Worm (Caenorhabditis elegans): ENCODE data around the gene gpcp-1.

gpcp-1 gene

ce11 chrX:3116033-3116876, 5.8 kb upstream of the gpcp-1 start, which contains the start of gene mai-1 (continued):
- TF ChIP-seq mxl-3 (GFP tag; optimal IDR thresholded peaks at IDR 0.05), result no peak
- TF ChIP-seq lim-7 (GFP tag; IDR thresholded peaks at IDR 0.05), result 0 out of 2 replicates have a peak, but pooled peaks have one; percentile 23
- peak; percentile 29 for TF ChIP-seq pqm-1 (tag; optimal IDR thresholded peaks at IDR 0.05)
- TF ChIP-seq snpc-1.2 (GFP tag; IDR thresholded peaks at IDR 0.05), result peak; percentile 42; the same call in 1 of the 2 replicates
- TF ChIP-seq mdt-29 (GFP tag; IDR thresholded peaks at IDR 0.05), result peak; percentile 7; the same call in 1 of the 2 replicates
- TF ChIP-seq spr-3 (GFP tag; optimal IDR thresholded peaks at IDR 0.05), result peak; percentile 37
- no peak for TF ChIP-seq dmd-8 (GFP tag; IDR thresholded peaks at IDR 0.05)
- TF ChIP-seq set-16 (GFP tag; IDR thresholded peaks at IDR 0.05), result peak; percentile 89
- TF ChIP-seq hmg-1.1 (GFP tag; IDR thresholded peaks at IDR 0.05), result peak; percentile 88
- TF ChIP-seq nhr-48 (tag; optimal IDR thresholded peaks at IDR 0.05), result peak; percentile 47
- no peak for TF ChIP-seq nhr-111 (GFP tag; optimal IDR thresholded peaks at IDR 0.05)
- peak; percentile 100 for TF ChIP-seq aha-1 (tag)
- TF ChIP-seq nhr-42 (GFP tag; IDR thresholded peaks at IDR 0.05), result 0 out of 2 replicates have a peak, but pooled peaks have one; percentile 53
- 0 out of 2 replicates have a peak, but pooled peaks have one; percentile 40 for TF ChIP-seq Y75B8A.6 (GFP tag; IDR thresholded peaks at IDR 0.05)
- peak; percentile 81 for TF ChIP-seq egl-43 (GFP tag; IDR thresholded peaks at IDR 0.05)

ce11 chrX:3115134-3116032, 5.0 kb upstream of the gpcp-1 start:
- TF ChIP-seq pha-4 (GFP tag; IDR thresholded peaks at IDR 0.05) (no peak; the same call in 1 of the 2 replicates), pha-4 (tag; optimal IDR thresholded peaks at IDR 0.05) (peak; percentile 46), spr-1 (tag; optimal IDR thresholded peaks at IDR 0.05) (no peak), snpc-1.2 (GFP tag; IDR thresholded peaks at IDR 0.05) (no peak), nhr-102 (tag; optimal IDR thresholded peaks at IDR 0.05) (peak; percentile 35), fkh-10 (GFP tag; optimal IDR thresholded peaks at IDR 0.05) (no peak), daf-8 (GFP tag; IDR thresholded peaks at IDR 0.05) (no peak), nhr-48 (tag; optimal IDR thresholded peaks at IDR 0.05) (peak; percentile 13), unc-39 (tag; optimal IDR thresholded peaks at IDR 0.05) (no peak), madf-5 (GFP tag; IDR thresholded peaks at IDR 0.05) (no peak), lsy-2 (tag; optimal IDR thresholded peaks at IDR 0.05) (peak in 1 of 2 experiments; percentile 14), F37D6.2 (tag; optimal IDR thresholded peaks at IDR 0.05) (no peak), nhr-11 (tag; optimal IDR thresholded peaks at IDR 0.05) (peak; percentile 48), ces-1 (GFP tag; optimal IDR thresholded peaks at IDR 0.05) (no peak), duxl-1 (tag; optimal IDR thresholded peaks at IDR 0.05; ENCODE audit: poor library complexity) (no peak), lin-1 (GFP tag; IDR thresholded peaks at IDR 0.05) (0 out of 2 replicates have a peak, but pooled peaks have one; percentile 56), mep-1 (tag; optimal IDR thresholded peaks at IDR 0.05) (no peak), mdt-29 (GFP tag; IDR thresholded peaks at IDR 0.05) (peak; percentile 21; the same call in 1 of the 2 replicates), ama-1 (optimal IDR thresholded peaks at IDR 0.05) (peak; percentile 85), ztf-7 (tag; optimal IDR thresholded peaks at IDR 0.05) (no peak), T26A8.4 (GFP tag; IDR thresholded peaks at IDR 0.05) (no peak; the same call in 1 of the 2 replicates), nhr-6 (tag; optimal IDR thresholded peaks at IDR 0.05) (no peak), snpc-4 (tag; optimal IDR thresholded peaks at IDR 0.05) (no peak), ceh-82 (tag; optimal IDR thresholded peaks at IDR 0.05) (no peak), ctbp-1 (GFP tag; IDR thresholded peaks at IDR 0.05) (no peak), F10B5.3 (tag; optimal IDR thresholded peaks at IDR 0.05) (no peak), daf-12 (tag; optimal IDR thresholded peaks at IDR 0.05) (no peak), fos-1 (tag; optimal IDR thresholded peaks at IDR 0.05) (no peak), F26F4.8 (GFP tag; conservative IDR thresholded peaks at IDR 0.05) (no peak), lin-29 (GFP tag; IDR thresholded peaks at IDR 0.05) (no peak), ceh-44 (GFP tag; IDR thresholded peaks at IDR 0.05) (no peak), ceh-32 (tag; optimal IDR thresholded peaks at IDR 0.05; ENCODE audit: poor library complexity) (no peak), hlh-30 (tag; optimal IDR thresholded peaks at IDR 0.05; ENCODE audit: insufficient read depth) (peak; percentile 64), lin-13 (GFP tag; optimal IDR thresholded peaks at IDR 0.05) (no peak), lim-7 (GFP tag; IDR thresholded peaks at IDR 0.05) (no peak)

Measured in whole organism, L4 larva.